Worm (Caenorhabditis elegans) whole organism, mixed stage, embryonic: Measurements from ENCODE around the gene dhs-11.
A peak's percentile ranks its signal among the peaks of the same experiment; 100 is the strongest.

ENCODE experiments used
- M03D4.4 ChIP-seq: sonication (generic microtip); optimal IDR thresholded peaks from 2 replicates; lab custom pipeline; 2017; ENCODE audit warnings: mild to moderate bottlenecking, missing genetic modification characterization, missing compliant biosample characterization
- bed-3 ChIP-seq: fragments of 200-800 bp; sonication (Bioruptor generic); optimal IDR thresholded peaks from 3 replicates; lab custom pipeline; 2018; ENCODE audit warnings: mild to moderate bottlenecking, missing genetic modification characterization, moderate library complexity, missing compliant biosample characterization
- blmp-1 ChIP-seq: fragments of 150-350 bp; optimal IDR thresholded peaks from 2 replicates; lab custom pipeline; 2014; ENCODE audit warnings: missing biosample characterization, missing genetic modification characterization
- ceh-39 ChIP-seq: fragments of 150-350 bp; optimal IDR thresholded peaks from 2 replicates; lab custom pipeline; 2014; ENCODE audit warnings: missing biosample characterization, missing genetic modification characterization
- ceh-43 ChIP-seq: fragments of 200-800 bp; sonication (Bioruptor generic); optimal IDR thresholded peaks from 2 replicates; lab custom pipeline; 2018; ENCODE audit warnings: mild to moderate bottlenecking, missing genetic modification characterization, moderate library complexity, missing compliant biosample characterization
- ceh-83 ChIP-seq: fragments of 200-800 bp; sonication (Bioruptor generic); optimal IDR thresholded peaks from 2 replicates; lab custom pipeline; 2018; ENCODE audit warnings: mild to moderate bottlenecking, missing genetic modification characterization, missing compliant biosample characterization
- ces-1 ChIP-seq: fragments of 150-350 bp; optimal IDR thresholded peaks from 2 replicates; lab custom pipeline; 2014; ENCODE audit warnings: missing biosample characterization, missing genetic modification reagents, missing genetic modification characterization
- cnd-1 ChIP-seq: fragments of 200-800 bp; sonication (Bioruptor generic); optimal IDR thresholded peaks from 2 replicates; lab custom pipeline; 2018; ENCODE audit warnings: mild to moderate bottlenecking, missing genetic modification characterization, missing compliant biosample characterization
- drap-1 ChIP-seq: fragments of 200-800 bp; sonication (Bioruptor generic); optimal IDR thresholded peaks from 3 replicates; lab custom pipeline; 2018; ENCODE audit warnings: mild to moderate bottlenecking, missing genetic modification characterization, missing compliant biosample characterization
- elt-1 ChIP-seq: sonication (generic microtip); optimal IDR thresholded peaks from 2 replicates; lab custom pipeline; 2017; ENCODE audit warnings: missing genetic modification characterization, mild to moderate bottlenecking, missing compliant biosample characterization, antibody characterized with exemption, moderate library complexity, borderline replicate concordance; ENCODE audit not compliant: insufficient read depth
- elt-3 ChIP-seq: fragments of 150-350 bp; optimal IDR thresholded peaks from 2 replicates; lab custom pipeline; 2014; ENCODE audit warnings: missing biosample characterization, missing genetic modification characterization
- flh-1 ChIP-seq: fragments of 200-800 bp; sonication (Bioruptor generic); optimal IDR thresholded peaks from 2 replicates; lab custom pipeline; 2018; ENCODE audit warnings: mild to moderate bottlenecking, missing genetic modification characterization, moderate library complexity, missing compliant biosample characterization
- ham-2 ChIP-seq: fragments of 200-800 bp; sonication (Bioruptor generic); optimal IDR thresholded peaks from 2 replicates; lab custom pipeline; 2018; ENCODE audit warnings: mild to moderate bottlenecking, missing genetic modification characterization, missing compliant biosample characterization
- hlh-1 ChIP-seq: fragments of 150-350 bp; optimal IDR thresholded peaks from 2 replicates; lab custom pipeline; 2014; ENCODE audit warnings: missing biosample characterization, missing genetic modification reagents, missing genetic modification characterization
- lin-13 ChIP-seq: fragments of 150-350 bp; optimal IDR thresholded peaks from 2 replicates; lab custom pipeline; 2014; ENCODE audit warnings: missing biosample characterization, missing genetic modification characterization
- lin-32 ChIP-seq: fragments of 200-800 bp; sonication (Bioruptor generic); optimal IDR thresholded peaks from 2 replicates; lab custom pipeline; 2018; ENCODE audit warnings: mild to moderate bottlenecking, missing genetic modification characterization, missing compliant biosample characterization
- lsy-2 ChIP-seq: fragments of 150-350 bp; optimal IDR thresholded peaks from 2 replicates; lab custom pipeline; 2014; ENCODE audit warnings: missing biosample characterization, missing genetic modification characterization
- mab-5 ChIP-seq: fragments of 150-350 bp; optimal IDR thresholded peaks from 2 replicates; lab custom pipeline; 2014; ENCODE audit warnings: missing biosample characterization, missing genetic modification characterization
- mep-1 ChIP-seq: fragments of 150-350 bp; optimal IDR thresholded peaks from 2 replicates; lab custom pipeline; 2017; ENCODE audit warnings: missing biosample characterization, missing genetic modification reagents, missing genetic modification characterization, inconsistent platforms
- mls-2 ChIP-seq: sonication (generic microtip); optimal IDR thresholded peaks from 2 replicates; lab custom pipeline; 2016; ENCODE audit warnings: mild to moderate bottlenecking, missing genetic modification characterization, moderate library complexity, missing compliant biosample characterization
- nhr-12 ChIP-seq: fragments of 150-350 bp; optimal IDR thresholded peaks from 2 replicates; lab custom pipeline; 2014; ENCODE audit warnings: missing biosample characterization, missing genetic modification characterization
- nhr-2 ChIP-seq: fragments of 150-350 bp; optimal IDR thresholded peaks from 2 replicates; lab custom pipeline; 2014; ENCODE audit warnings: missing biosample characterization, missing genetic modification characterization
- nhr-237 ChIP-seq: fragments of 150-350 bp; optimal IDR thresholded peaks from 2 replicates; lab custom pipeline; 2014; ENCODE audit warnings: missing biosample characterization, missing genetic modification characterization
- nhr-28 ChIP-seq: fragments of 150-350 bp; optimal IDR thresholded peaks from 2 replicates; lab custom pipeline; 2014; ENCODE audit warnings: missing biosample characterization, missing genetic modification characterization
- nhr-76 ChIP-seq: sonication (generic microtip); optimal IDR thresholded peaks from 2 replicates; lab custom pipeline; 2017; ENCODE audit warnings: missing biosample characterization, missing genetic modification characterization
- pha-4 ChIP-seq: fragments of 150-350 bp; optimal IDR thresholded peaks from 2 replicates; lab custom pipeline; 2018; ENCODE audit warnings: missing biosample characterization, missing genetic modification reagents, missing genetic modification characterization
- sem-2 ChIP-seq: fragments of 200-800 bp; sonication (Bioruptor generic); optimal IDR thresholded peaks from 2 replicates; lab custom pipeline; 2018; ENCODE audit warnings: mild to moderate bottlenecking, missing genetic modification characterization, missing compliant biosample characterization
- snpc-4 ChIP-seq: fragments of 150-350 bp; optimal IDR thresholded peaks from 2 replicates; lab custom pipeline; 2014; ENCODE audit warnings: missing biosample characterization, missing genetic modification characterization
- sptf-1 ChIP-seq: sonication (generic microtip); optimal IDR thresholded peaks from 2 replicates; lab custom pipeline; 2017; ENCODE audit warnings: mild to moderate bottlenecking, missing genetic modification characterization, moderate library complexity, missing compliant biosample characterization
- tbx-8 ChIP-seq: fragments of 200-800 bp; sonication (Bioruptor generic); optimal IDR thresholded peaks from 2 replicates; lab custom pipeline; 2018; ENCODE audit warnings: mild to moderate bottlenecking, missing genetic modification characterization, moderate library complexity, missing compliant biosample characterization
- unc-120 ChIP-seq: sonication (generic microtip); optimal IDR thresholded peaks from 2 replicates; lab custom pipeline; 2017; ENCODE audit warnings: missing genetic modification characterization, missing compliant biosample characterization; ENCODE audit not compliant: poor library complexity, severe bottlenecking
- unc-39 ChIP-seq: fragments of 150-350 bp; optimal IDR thresholded peaks from 2 replicates; lab custom pipeline; 2014; ENCODE audit warnings: missing biosample characterization, missing genetic modification characterization
- unc-62 ChIP-seq: fragments of 150-350 bp; optimal IDR thresholded peaks from 2 replicates; lab custom pipeline; 2014; ENCODE audit warnings: missing biosample characterization, missing genetic modification reagents, missing genetic modification characterization
- zip-8 ChIP-seq: fragments of 150-350 bp; optimal IDR thresholded peaks from 2 replicates; lab custom pipeline; 2014; ENCODE audit warnings: missing biosample characterization, missing genetic modification characterization
- ztf-11 ChIP-seq: fragments of 150-350 bp; optimal IDR thresholded peaks from 2 replicates; lab custom pipeline; 2014; ENCODE audit warnings: missing biosample characterization, missing genetic modification characterization

Gene dhs-11

DNA sequence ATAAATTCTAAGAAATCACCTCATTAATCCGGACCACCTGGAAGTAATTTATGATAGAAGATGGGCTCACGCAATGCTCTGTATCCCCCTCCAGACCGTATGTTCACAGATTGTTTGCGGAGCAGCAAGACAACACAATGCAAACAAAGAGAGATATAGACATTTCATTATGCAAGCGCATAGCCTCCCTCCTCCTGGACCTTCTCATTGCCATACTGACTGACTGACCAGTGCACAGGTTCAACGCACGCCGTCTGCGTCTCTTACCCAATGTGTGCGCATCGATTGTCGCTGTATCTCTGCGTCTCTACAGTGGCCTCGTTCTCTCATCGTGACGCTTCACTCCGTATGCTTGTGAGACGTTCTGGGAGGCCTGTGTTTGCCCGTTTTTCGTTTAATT, 9.0 kb upstream of the dhs-11 start:
- TF ChIP-seq ztf-11 (tag; lab: Kevin White, UChicago) (no peak), mls-2 (tag; lab: Kevin White, UChicago) (peak; percentile 56), zip-8 (tag; lab: Kevin White, UChicago) (peak; percentile 32), blmp-1 (tag; lab: Kevin White, UChicago) (no peak), sptf-1 (tag; lab: Kevin White, UChicago) (no peak), cnd-1 (tag; lab: Kevin White, UChicago) (peak; percentile 44), lin-13 (peak; percentile 64), unc-120 (tag; lab: Kevin White, UChicago) (no peak), sem-2 (GFP tag; lab: Kevin White, UChicago) (peak; percentile 27), nhr-28 (tag; lab: Kevin White, UChicago) (no peak), ceh-83 (GFP tag; lab: Kevin White, UChicago) (no peak), M03D4.4 (tag; lab: Kevin White, UChicago) (no peak), ham-2 (peak; percentile 69), pha-4 (peak; percentile 95), nhr-12 (no peak), ces-1 (GFP tag; lab: Kevin White, UChicago) (peak; percentile 67), elt-3 (no peak), ceh-43 (GFP tag; lab: Kevin White, UChicago) (no peak), lsy-2 (tag; lab: Kevin White, UChicago) (peak; percentile 54), bed-3 (GFP tag; lab: Kevin White, UChicago) (no peak), unc-62 (GFP tag; lab: Kevin White, UChicago) (peak; percentile 24), flh-1 (GFP tag; lab: Kevin White, UChicago) (no peak), elt-1 (tag; lab: Kevin White, UChicago) (no peak), lin-32 (GFP tag; lab: Kevin White, UChicago) (peak; percentile 42), mep-1 (no peak), nhr-237 (tag; lab: Kevin White, UChicago) (no peak), nhr-76 (tag; lab: Kevin White, UChicago) (no peak), hlh-1 (no peak), mab-5 (no peak), ceh-39 (tag; lab: Kevin White, UChicago) (peak; percentile 70), drap-1 (GFP tag; lab: Kevin White, UChicago) (peak; percentile 18), snpc-4 (tag; lab: Kevin White, UChicago) (no peak), nhr-2 (tag; lab: Kevin White, UChicago) (peak; percentile 56), tbx-8 (no peak), unc-39 (tag; lab: Kevin White, UChicago) (no peak)

DNA sequence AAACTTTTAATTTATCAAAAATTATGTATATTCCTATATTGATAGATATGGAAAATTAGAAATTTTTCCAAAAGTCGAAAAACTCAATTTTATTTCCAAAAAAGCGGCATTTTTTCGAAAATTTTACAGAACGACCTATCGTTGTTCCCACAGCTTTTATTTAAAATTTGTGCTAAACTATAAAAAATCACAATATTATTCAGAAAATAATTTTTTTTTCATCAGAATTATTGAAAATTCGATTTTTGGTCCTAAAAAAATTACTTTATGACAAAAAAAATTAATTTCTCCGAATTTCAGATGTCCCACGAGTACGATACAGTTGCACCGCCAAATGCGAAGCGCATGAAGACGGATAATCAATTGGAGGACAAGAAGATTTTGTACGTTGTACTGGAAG, 6.6 kb upstream of the dhs-11 start, which contains the start of gene emg-1:
Gene emg-1 (plus strand): TSS at position 301 of the 400 bp plus-strand sequence.
- no peak for TF ChIP-seq mls-2 (tag; lab: Kevin White, UChicago)
- TF ChIP-seq nhr-12: no peak
- TF ChIP-seq unc-39 (tag; lab: Kevin White, UChicago): no peak
- TF ChIP-seq elt-1 (tag; lab: Kevin White, UChicago): no peak
- no peak for TF ChIP-seq bed-3 (GFP tag; lab: Kevin White, UChicago)
- TF ChIP-seq hlh-1: no peak
- no peak for TF ChIP-seq lsy-2 (tag; lab: Kevin White, UChicago)
- TF ChIP-seq ces-1 (GFP tag; lab: Kevin White, UChicago): no peak
- TF ChIP-seq unc-120 (tag; lab: Kevin White, UChicago): no peak

DNA sequence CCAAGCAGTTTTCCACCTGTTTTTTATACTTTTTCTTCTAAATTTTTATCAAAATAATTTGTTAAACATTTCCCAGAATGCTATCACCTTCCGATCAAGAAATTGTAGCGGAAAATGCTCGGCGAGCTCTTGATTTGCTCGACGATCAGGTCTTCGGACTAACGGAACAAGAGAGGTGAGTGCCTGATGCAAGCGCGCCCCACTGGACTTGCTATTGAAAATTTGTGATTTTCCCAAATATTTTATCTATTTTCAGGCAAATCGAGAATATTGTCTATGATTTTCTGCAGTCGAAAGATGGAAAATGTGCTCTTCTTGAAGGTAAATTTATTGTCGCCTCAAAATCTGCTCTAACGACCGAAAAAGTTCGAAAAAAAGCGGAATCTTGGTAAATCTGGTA, 3.4 kb upstream of the dhs-11 start, which contains the start of gene orc-4:
Gene orc-4 (plus strand): TSS at position 77 of the 400 bp plus-strand sequence.
- TF ChIP-seq cnd-1 (tag; lab: Kevin White, UChicago) (no peak), ztf-11 (tag; lab: Kevin White, UChicago) (no peak), hlh-1 (no peak), unc-120 (tag; lab: Kevin White, UChicago) (no peak), bed-3 (GFP tag; lab: Kevin White, UChicago) (no peak), mep-1 (no peak), sem-2 (GFP tag; lab: Kevin White, UChicago) (no peak)
